Worm (Caenorhabditis elegans) whole organism, L1 larva: Measurements from ENCODE around the gene K10D2.5.

Source experiments
- C04F5.9 ChIP-seq: sonication (generic microtip); optimal IDR thresholded peaks from 2 replicates; lab custom pipeline; 2016; ENCODE audit warnings: missing genetic modification characterization, missing compliant biosample characterization
- C16A3.4 ChIP-seq: fragments of 150-350 bp; optimal IDR thresholded peaks from 2 replicates; lab custom pipeline; 2014; ENCODE audit warnings: missing biosample characterization, missing genetic modification characterization
- C34B4.2 ChIP-seq: sonication (generic microtip); optimal IDR thresholded peaks from 2 replicates; lab custom pipeline; 2017; ENCODE audit warnings: mild to moderate bottlenecking, missing genetic modification characterization, missing compliant biosample characterization
- F16B12.6 ChIP-seq: fragments of 150-350 bp; optimal IDR thresholded peaks from 2 replicates; lab custom pipeline; 2014; ENCODE audit warnings: missing biosample characterization, missing genetic modification characterization
- aha-1 ChIP-seq: fragments of 150-350 bp; optimal IDR thresholded peaks from 2 replicates; lab custom pipeline; 2014; ENCODE audit warnings: missing biosample characterization, missing genetic modification characterization
- ceh-63 ChIP-seq: fragments of 200-800 bp; sonication (Bioruptor generic); optimal IDR thresholded peaks from 2 replicates; lab custom pipeline; 2018; ENCODE audit warnings: mild to moderate bottlenecking, missing genetic modification characterization, missing compliant biosample characterization
- ceh-8 ChIP-seq: fragments of 200-800 bp; sonication (Bioruptor generic); optimal IDR thresholded peaks from 2 replicates; lab custom pipeline; 2018; ENCODE audit warnings: mild to moderate bottlenecking, missing genetic modification characterization, moderate library complexity, missing compliant biosample characterization
- ceh-82 ChIP-seq, 3 experiments: fragments of 150-350 bp in 1 of 3; sonication (generic microtip) in 2 of 3; optimal IDR thresholded peaks; 2 replicates each; lab custom pipeline; 2014 to 2017; ENCODE audit warnings: missing biosample characterization in 3 of 3, missing genetic modification characterization in 3 of 3
- ceh-88 ChIP-seq: fragments of 200-800 bp; sonication (Bioruptor generic); IDR thresholded peaks from 2 replicates; pipeline ENCODE4 v1.3.6; 2022; ENCODE audit warnings: missing genetic modification characterization, missing compliant biosample characterization
- ceh-90 ChIP-seq: sonication (generic microtip); optimal IDR thresholded peaks from 2 replicates; lab custom pipeline; 2016; ENCODE audit warnings: missing genetic modification characterization, missing compliant biosample characterization
- dpl-1 ChIP-seq, 3 experiments: fragments of 150-350 bp in 2 of 3; sonication (generic microtip) in 1 of 3; optimal IDR thresholded peaks; 2 replicates each; lab custom pipeline; 2014 to 2017; ENCODE audit warnings: missing biosample characterization in 3 of 3, missing genetic modification characterization in 3 of 3, missing genetic modification reagents in 3 of 3
- dsc-1 ChIP-seq: sonication (generic microtip); optimal IDR thresholded peaks from 2 replicates; lab custom pipeline; 2016; ENCODE audit warnings: mild to moderate bottlenecking, missing genetic modification characterization, missing compliant biosample characterization
- efl-1 ChIP-seq, 4 experiments: fragments of 150-350 bp; optimal IDR thresholded peaks in 3 of 4; peaks in 1 of 4; 1 replicate in 1 of 4; 2 replicates in 3 of 4; lab custom pipeline; 2014; ENCODE audit warnings: missing biosample characterization in 2 of 4, missing genetic modification characterization in 2 of 4, missing genetic modification reagents in 2 of 4
- efl-3 ChIP-seq: fragments of 200-800 bp; sonication (Bioruptor generic); optimal IDR thresholded peaks from 2 replicates; lab custom pipeline; 2018; ENCODE audit warnings: mild to moderate bottlenecking, missing genetic modification characterization, missing compliant biosample characterization
- elt-2 ChIP-seq: sonication (generic microtip); optimal IDR thresholded peaks from 2 replicates; lab custom pipeline; 2016; ENCODE audit warnings: missing genetic modification characterization, mild to moderate bottlenecking, inconsistent platforms, missing compliant biosample characterization, missing genetic modification reagents
- ets-5 ChIP-seq: fragments of 200-800 bp; sonication (Bioruptor generic); IDR thresholded peaks from 2 replicates; pipeline ENCODE4 v1.3.6; 2022; ENCODE audit warnings: missing genetic modification characterization, missing compliant biosample characterization
- fkh-10 ChIP-seq: sonication (generic microtip); optimal IDR thresholded peaks from 2 replicates; lab custom pipeline; 2017; ENCODE audit warnings: missing biosample characterization, missing genetic modification reagents, missing genetic modification characterization
- fkh-4 ChIP-seq: sonication (generic microtip); optimal IDR thresholded peaks from 2 replicates; lab custom pipeline; 2016; ENCODE audit warnings: missing compliant biosample characterization, missing genetic modification characterization, borderline replicate concordance
- fkh-8 ChIP-seq: sonication (generic microtip); optimal IDR thresholded peaks from 2 replicates; lab custom pipeline; 2016; ENCODE audit warnings: mild to moderate bottlenecking, missing genetic modification characterization, missing compliant biosample characterization
- hlh-17 ChIP-seq: fragments of 200-800 bp; sonication (Bioruptor generic); optimal IDR thresholded peaks from 2 replicates; lab custom pipeline; 2018; ENCODE audit warnings: missing genetic modification characterization, mild to moderate bottlenecking, missing compliant biosample characterization, moderate library complexity, borderline replicate concordance
- hpl-2 ChIP-seq: fragments of 150-350 bp; optimal IDR thresholded peaks from 2 replicates; lab custom pipeline; 2014; ENCODE audit warnings: missing biosample characterization, missing genetic modification reagents, missing genetic modification characterization
- jun-1 ChIP-seq: fragments of 150-350 bp; optimal IDR thresholded peaks from 2 replicates; lab custom pipeline; 2014; ENCODE audit warnings: missing biosample characterization, missing genetic modification reagents, missing genetic modification characterization
- lin-14 ChIP-seq: fragments of 200-800 bp; sonication (Bioruptor generic); optimal IDR thresholded peaks from 2 replicates; lab custom pipeline; 2018; ENCODE audit warnings: mild to moderate bottlenecking, missing genetic modification characterization, moderate library complexity, missing compliant biosample characterization
- lin-15B ChIP-seq: fragments of 150-350 bp; sonication (generic microtip); optimal IDR thresholded peaks from 3 replicates; lab custom pipeline; 2014; ENCODE audit warnings: missing biosample characterization, missing genetic modification characterization
- lin-35 ChIP-seq, 2 experiments: fragments of 150-350 bp; optimal IDR thresholded peaks; 2 replicates each; lab custom pipeline; 2014; ENCODE audit warnings: missing biosample characterization in 2 of 2, missing genetic modification characterization in 2 of 2, missing genetic modification reagents in 2 of 2
- lin-39 ChIP-seq: fragments of 150-350 bp; optimal IDR thresholded peaks from 2 replicates; lab custom pipeline; 2014; ENCODE audit warnings: missing biosample characterization, missing genetic modification reagents, missing genetic modification characterization
- lir-3 ChIP-seq: sonication (generic microtip); optimal IDR thresholded peaks from 2 replicates; lab custom pipeline; 2016; ENCODE audit warnings: mild to moderate bottlenecking, missing genetic modification characterization, moderate library complexity, missing compliant biosample characterization; ENCODE audit not compliant: poor library complexity
- lsy-2 ChIP-seq, 2 experiments: fragments of 150-350 bp; optimal IDR thresholded peaks; 2 replicates each; lab custom pipeline; 2014; ENCODE audit warnings: missing biosample characterization in 2 of 2, missing genetic modification characterization in 2 of 2
- mab-9 ChIP-seq: fragments of 200-800 bp; sonication (Bioruptor generic); IDR thresholded peaks from 2 replicates; pipeline ENCODE4 v1.3.6; 2022; ENCODE audit warnings: missing genetic modification reagents, missing genetic modification characterization, missing compliant biosample characterization
- nhr-19 ChIP-seq: fragments of 200-800 bp; sonication (Bioruptor generic); conservative IDR thresholded peaks from 2 replicates; pipeline ENCODE4 v1.3.6; 2022; ENCODE audit warnings: missing genetic modification characterization, missing compliant biosample characterization
- nhr-20 ChIP-seq: sonication (generic microtip); optimal IDR thresholded peaks from 2 replicates; lab custom pipeline; 2016; ENCODE audit warnings: mild to moderate bottlenecking, missing genetic modification characterization, missing compliant biosample characterization
- nhr-237 ChIP-seq: fragments of 150-350 bp; optimal IDR thresholded peaks from 2 replicates; lab custom pipeline; 2014; ENCODE audit warnings: missing biosample characterization, missing genetic modification characterization
- nhr-28 ChIP-seq: fragments of 150-350 bp; optimal IDR thresholded peaks from 2 replicates; lab custom pipeline; 2014; ENCODE audit warnings: missing biosample characterization, missing genetic modification characterization
- nhr-47 ChIP-seq: sonication (generic microtip); optimal IDR thresholded peaks from 2 replicates; lab custom pipeline; 2016; ENCODE audit warnings: mild to moderate bottlenecking, missing genetic modification characterization, moderate library complexity, missing compliant biosample characterization
- nhr-71 ChIP-seq: sonication (generic microtip); optimal IDR thresholded peaks from 2 replicates; lab custom pipeline; 2016; ENCODE audit warnings: mild to moderate bottlenecking, missing genetic modification characterization, moderate library complexity, missing compliant biosample characterization
- nhr-76 ChIP-seq: sonication (generic microtip); optimal IDR thresholded peaks from 2 replicates; lab custom pipeline; 2017; ENCODE audit warnings: missing biosample characterization, missing genetic modification characterization
- nhr-85 ChIP-seq: sonication (generic microtip); peaks from one replicate; lab custom pipeline; 2016; ENCODE audit warnings: missing genetic modification characterization, inconsistent platforms, missing compliant biosample characterization
- nhr-90 ChIP-seq: sonication (generic microtip); optimal IDR thresholded peaks from 2 replicates; lab custom pipeline; 2016; ENCODE audit warnings: mild to moderate bottlenecking, missing genetic modification characterization, missing compliant biosample characterization; ENCODE audit not compliant: poor library complexity
- rnt-1 ChIP-seq: sonication (generic microtip); optimal IDR thresholded peaks from 2 replicates; lab custom pipeline; 2016; ENCODE audit warnings: mild to moderate bottlenecking, missing genetic modification characterization, moderate library complexity, missing compliant biosample characterization
- snpc-4 ChIP-seq: fragments of 150-350 bp; optimal IDR thresholded peaks from 2 replicates; lab custom pipeline; 2014; ENCODE audit warnings: missing biosample characterization, missing genetic modification characterization
- sox-4 ChIP-seq: sonication (generic microtip); optimal IDR thresholded peaks from 2 replicates; lab custom pipeline; 2016; ENCODE audit warnings: missing genetic modification characterization, missing compliant biosample characterization
- sptf-1 ChIP-seq: fragments of 150-350 bp; optimal IDR thresholded peaks from 2 replicates; lab custom pipeline; 2014; ENCODE audit warnings: missing biosample characterization, missing genetic modification characterization
- tbx-2 ChIP-seq: sonication (generic microtip); optimal IDR thresholded peaks from 2 replicates; lab custom pipeline; 2016; ENCODE audit warnings: missing genetic modification characterization, missing compliant biosample characterization
- tlp-1 ChIP-seq: fragments of 150-350 bp; optimal IDR thresholded peaks from 2 replicates; lab custom pipeline; 2014; ENCODE audit warnings: missing biosample characterization, missing genetic modification characterization
- unc-130 ChIP-seq: fragments of 150-350 bp; optimal IDR thresholded peaks from 2 replicates; lab custom pipeline; 2017; ENCODE audit warnings: missing biosample characterization, missing genetic modification characterization, inconsistent platforms
- unc-30 ChIP-seq: sonication (generic microtip); optimal IDR thresholded peaks from 2 replicates; lab custom pipeline; 2017; ENCODE audit warnings: missing biosample characterization, missing genetic modification characterization
- unc-86 ChIP-seq: sonication (generic microtip); optimal IDR thresholded peaks from 2 replicates; lab custom pipeline; 2016; ENCODE audit warnings: missing genetic modification characterization, missing compliant biosample characterization
- unc-98 ChIP-seq: fragments of 200-800 bp; sonication (Bioruptor generic); IDR thresholded peaks from 2 replicates; pipeline ENCODE4 v1.3.6; 2022; ENCODE audit warnings: missing genetic modification characterization, missing compliant biosample characterization
- vab-15 ChIP-seq: sonication (generic microtip); optimal IDR thresholded peaks from 2 replicates; lab custom pipeline; 2017; ENCODE audit warnings: missing genotype, mild to moderate bottlenecking, missing genetic modification characterization, missing compliant biosample characterization
- zip-4 ChIP-seq: fragments of 200-800 bp; sonication (Bioruptor generic); optimal IDR thresholded peaks from 2 replicates; lab custom pipeline; 2018; ENCODE audit warnings: mild to moderate bottlenecking, missing genetic modification characterization, moderate library complexity, missing compliant biosample characterization
- ztf-11 ChIP-seq, 2 experiments: sonication (generic microtip); optimal IDR thresholded peaks; 2 replicates each; lab custom pipeline; 2016 to 2017; ENCODE audit warnings: missing genetic modification characterization in 2 of 2, missing biosample characterization in 1 of 2, missing compliant biosample characterization in 1 of 2
- ztf-4 ChIP-seq: fragments of 150-350 bp; optimal IDR thresholded peaks from 2 replicates; lab custom pipeline; 2014; ENCODE audit warnings: missing biosample characterization, missing genetic modification characterization

Gene K10D2.5

DNA sequence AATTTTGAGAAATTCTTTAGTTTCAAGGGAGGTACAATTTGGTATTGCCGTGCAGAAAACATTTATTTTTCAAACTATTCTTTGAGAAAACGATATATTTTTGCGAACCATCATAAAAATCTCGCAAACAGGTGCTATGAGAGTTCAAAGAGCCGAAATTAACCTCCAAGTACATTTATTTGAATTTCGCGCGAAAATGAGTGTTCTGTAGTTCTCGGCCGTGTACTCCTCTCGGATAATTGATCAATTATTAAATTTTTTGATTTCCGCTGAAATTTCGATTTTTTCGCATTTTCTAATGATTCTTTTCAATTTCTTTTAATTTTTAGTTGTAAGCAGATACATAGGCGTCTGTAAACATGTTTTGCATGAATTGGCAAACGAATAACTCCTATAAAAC, 17.7 kb downstream of the K10D2.5 start:
- TF ChIP-seq vab-15 (tag; lab: Kevin White, UChicago) (no peak), nhr-85 (tag; lab: Kevin White, UChicago) (peak; percentile 79), unc-130 (tag; lab: Kevin White, UChicago) (peak; percentile 21), nhr-20 (tag; lab: Kevin White, UChicago) (peak; percentile 58), lir-3 (tag; lab: Kevin White, UChicago) (peak; percentile 84), snpc-4 (tag; lab: Kevin White, UChicago) (no peak), ceh-82 (tag; optimal IDR thresholded peaks at IDR 0.05; lab: Kevin White, UChicago) (peak in 1 of 3 experiments; percentile 8), tlp-1 (tag; lab: Kevin White, UChicago) (no peak), lin-14 (GFP tag; lab: Kevin White, UChicago) (no peak), fkh-10 (GFP tag; lab: Kevin White, UChicago) (no peak), aha-1 (tag; lab: Kevin White, UChicago) (no peak), nhr-28 (tag; lab: Kevin White, UChicago) (no peak), nhr-47 (tag; lab: Kevin White, UChicago) (peak; percentile 64), jun-1 (tag; lab: Kevin White, UChicago) (no peak), tbx-2 (tag; lab: Kevin White, UChicago) (peak; percentile 39), lin-35 (GFP tag; optimal IDR thresholded peaks at IDR 0.05; lab: Kevin White, UChicago) (peak; percentile 85 to 93), fkh-8 (no peak), unc-30 (tag; lab: Kevin White, UChicago) (no peak), ztf-4 (tag; lab: Kevin White, UChicago) (no peak), ztf-11 (tag; optimal IDR thresholded peaks at IDR 0.05; lab: Kevin White, UChicago) (peak in 1 of 2 experiments; percentile 67), sptf-1 (tag; lab: Kevin White, UChicago) (no peak), nhr-71 (tag; lab: Kevin White, UChicago) (peak; percentile 70), mab-9 (GFP tag; lab: Robert Waterston, UW) (no peak), efl-1 (optimal IDR thresholded peaks at IDR 0.05; lab: Kevin White, UChicago) (peak; percentile 91 to 93), efl-1 (GFP tag; optimal IDR thresholded peaks at IDR 0.05 in 1 of 2; lab: Kevin White, UChicago) (peak; percentile 90 to 99), nhr-19 (GFP tag; lab: Robert Waterston, UW) (peak; percentile 65), nhr-90 (tag; lab: Kevin White, UChicago) (peak; percentile 70), zip-4 (GFP tag; lab: Kevin White, UChicago) (no peak), ets-5 (no peak), nhr-76 (tag; lab: Kevin White, UChicago) (no peak), F16B12.6 (tag; lab: Kevin White, UChicago) (no peak), dsc-1 (tag; lab: Kevin White, UChicago) (peak; percentile 41), ceh-8 (GFP tag; lab: Kevin White, UChicago) (no peak), fkh-4 (peak; percentile 56), C16A3.4 (tag; lab: Kevin White, UChicago) (no peak), nhr-237 (tag; lab: Kevin White, UChicago) (no peak), sox-4 (tag; lab: Kevin White, UChicago) (peak; percentile 60), efl-3 (GFP tag; lab: Kevin White, UChicago) (no peak), ceh-90 (peak; percentile 83), unc-98 (GFP tag; lab: Robert Waterston, UW) (no peak), ceh-63 (no peak), lin-15B (tag; lab: Kevin White, UChicago) (no peak), lsy-2 (tag; optimal IDR thresholded peaks at IDR 0.05; lab: Kevin White, UChicago) (peak; percentile 34 to 59), hlh-17 (GFP tag; lab: Kevin White, UChicago) (no peak), rnt-1 (tag; lab: Kevin White, UChicago) (peak; percentile 91), ceh-88 (GFP tag; lab: Robert Waterston, UW) (no peak), lin-39 (tag; lab: Kevin White, UChicago) (no peak), unc-86 (tag; lab: Kevin White, UChicago) (no peak), C34B4.2 (no peak), hpl-2 (no peak), dpl-1 (GFP tag; optimal IDR thresholded peaks at IDR 0.05; lab: Kevin White, UChicago) (peak; percentile 84 to 92 (median 89)), C04F5.9 (tag; lab: Kevin White, UChicago) (peak; percentile 7), elt-2 (peak; percentile 22)
